Fruit fly (Drosophila melanogaster) S2 (cell line): ENCODE data around the gene CG2519.

ENCODE experiments used
- CG8478 ChIP-seq: fragments of >200 bp; optimal IDR thresholded peaks from 2 replicates; lab custom pipeline; 2018
- CTCF ChIP-seq, 2 experiments: fragments of >200 bp; optimal IDR thresholded peaks; 2 replicates each; lab custom pipeline; 2018

CG2519 gene

dm6 chr3R:5547464-5547943 is at the start of gene CG2519:
Gene CG2519, minus strand, starts transcription at chr3R:5547775.
- TF ChIP-seq CG8478 (lab: Kevin White, UChicago) (no peak), CTCF (optimal IDR thresholded peaks at IDR 0.05; lab: Kevin White, UChicago) (peak; percentile 30 to 44)

- TF ChIP-seq CG8478 (lab: Kevin White, UChicago), result no peak
- no peak for TF ChIP-seq CTCF (optimal IDR thresholded peaks at IDR 0.05; lab: Kevin White, UChicago)
Measured at dm6 chr3R:5594878-5595277, 47.3 kb upstream of the CG2519 start.

DNA sequence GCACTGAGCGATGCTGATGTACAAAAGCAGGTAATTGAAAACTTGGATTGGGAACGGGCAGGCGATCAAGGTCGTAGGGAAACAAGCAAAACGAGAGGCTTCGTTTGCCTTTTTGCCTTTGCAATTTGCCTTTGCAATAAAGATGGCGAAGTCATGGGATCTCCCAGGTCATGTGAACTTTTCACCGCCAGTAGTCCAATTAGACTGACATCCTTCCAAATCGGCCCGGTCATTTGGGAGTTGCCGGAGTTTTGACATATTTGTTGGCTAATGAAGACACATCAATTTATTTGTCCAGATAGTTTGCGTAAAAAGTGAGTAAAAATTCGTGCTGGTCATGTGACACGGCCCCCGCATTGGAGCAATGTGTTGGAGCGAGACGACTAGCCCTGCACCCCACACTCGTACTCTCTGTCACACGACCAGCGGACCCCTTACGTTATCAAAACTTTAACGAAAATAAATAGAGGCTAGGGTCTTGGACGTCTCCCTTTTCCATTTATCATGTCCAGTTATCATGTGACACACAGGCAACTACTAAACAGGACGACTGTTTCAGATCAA is 44.5 kb upstream of the CG2519 start:
- TF ChIP-seq CTCF (optimal IDR thresholded peaks at IDR 0.05; lab: Kevin White, UChicago) (no peak), CG8478 (lab: Kevin White, UChicago) (no peak)

DNA sequence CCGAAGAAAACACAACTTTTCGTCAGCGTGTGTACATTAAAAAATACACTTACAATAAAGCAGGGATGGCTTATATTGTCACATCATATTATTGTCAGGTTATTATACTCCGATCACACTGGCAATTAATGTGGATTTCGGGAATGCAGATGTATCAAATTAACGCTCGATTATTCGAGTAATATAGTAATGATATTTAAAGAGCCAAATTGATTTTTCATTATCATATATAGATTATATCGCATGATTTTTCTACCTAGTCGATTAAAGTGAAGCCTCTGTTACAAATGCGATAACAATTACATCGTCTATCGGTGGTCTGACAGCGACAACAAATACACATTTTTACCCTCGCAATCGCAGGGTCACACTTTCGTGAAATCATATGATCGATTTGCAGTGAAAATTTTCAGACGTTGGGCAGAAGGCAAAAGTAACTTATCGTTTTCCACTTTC is 43.9 kb upstream of the CG2519 start, which contains the start of the genes noi and Vha26:
TSS of gene noi (minus strand) at position 62 of the 456 bp plus-strand sequence.
TSS of gene Vha26 (plus strand) at position 366 of the 456 bp plus-strand sequence.
- TF ChIP-seq CTCF (optimal IDR thresholded peaks at IDR 0.05; lab: Kevin White, UChicago) (no peak), CG8478 (lab: Kevin White, UChicago) (no peak)

dm6 chr3R:5588573-5588972 is 41.0 kb upstream of the CG2519 start, which contains the start of gene PolZ2:
Gene PolZ2, plus strand, starts transcription at chr3R:5588873.
- TF ChIP-seq CG8478 (lab: Kevin White, UChicago) (no peak), CTCF (optimal IDR thresholded peaks at IDR 0.05; lab: Kevin White, UChicago) (no peak)

- TF ChIP-seq CG8478 (lab: Kevin White, UChicago) (no peak), CTCF (optimal IDR thresholded peaks at IDR 0.05; lab: Kevin White, UChicago) (peak in 1 of 2 experiments; percentile 20)
Measured at dm6 chr3R:5587863-5588519, 40.4 kb upstream of the CG2519 start, which contains the start of gene CG2926. Gene CG2926, minus strand, starts transcription at chr3R:5588380.

dm6 chr3R:5573883-5574282 is 26.3 kb upstream of the CG2519 start:
- no peak for TF ChIP-seq CTCF (optimal IDR thresholded peaks at IDR 0.05; lab: Kevin White, UChicago)

- no peak for TF ChIP-seq CG8478 (lab: Kevin White, UChicago)
- no peak for TF ChIP-seq CTCF (optimal IDR thresholded peaks at IDR 0.05; lab: Kevin White, UChicago)
Measured at dm6 chr3R:5572900-5573665, 25.5 kb upstream of the CG2519 start.

DNA sequence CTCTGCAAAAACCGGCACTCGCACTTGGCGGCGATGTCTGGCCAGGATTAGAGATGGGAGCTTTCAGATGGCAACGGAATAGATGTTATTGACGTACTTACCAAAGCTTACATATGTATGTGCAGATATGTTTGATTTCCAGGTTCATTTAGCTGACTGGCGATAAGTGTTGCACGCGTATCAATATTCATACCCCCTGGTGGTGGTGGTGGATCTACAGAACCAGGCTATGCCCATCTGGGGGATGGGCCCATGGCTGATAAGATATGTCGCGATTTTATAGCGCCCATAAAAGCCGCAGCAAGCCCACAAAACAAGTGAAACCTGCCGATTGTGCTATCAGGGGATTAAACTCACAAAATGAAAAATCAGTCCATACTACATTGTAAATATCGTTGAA is 24.2 kb upstream of the CG2519 start:
- TF ChIP-seq CG8478 (lab: Kevin White, UChicago) (no peak), CTCF (optimal IDR thresholded peaks at IDR 0.05; lab: Kevin White, UChicago) (no peak)

DNA sequence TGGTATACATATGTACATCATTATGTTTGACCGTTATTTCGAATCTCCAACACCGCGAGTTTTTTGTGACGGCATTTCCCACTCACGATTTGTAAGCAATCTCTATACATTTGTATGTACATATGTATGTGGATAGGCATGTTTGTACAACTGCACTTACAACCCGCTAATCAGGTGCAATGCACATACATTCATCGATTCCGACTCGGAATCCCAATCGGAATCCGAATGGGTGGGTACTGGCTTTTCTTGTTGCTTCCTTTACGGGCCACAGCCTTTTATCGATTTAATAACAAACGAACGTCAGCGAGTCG is 23.8 kb upstream of the CG2519 start:
- TF ChIP-seq CG8478 (lab: Kevin White, UChicago) (no peak), CTCF (optimal IDR thresholded peaks at IDR 0.05; lab: Kevin White, UChicago) (no peak)

DNA sequence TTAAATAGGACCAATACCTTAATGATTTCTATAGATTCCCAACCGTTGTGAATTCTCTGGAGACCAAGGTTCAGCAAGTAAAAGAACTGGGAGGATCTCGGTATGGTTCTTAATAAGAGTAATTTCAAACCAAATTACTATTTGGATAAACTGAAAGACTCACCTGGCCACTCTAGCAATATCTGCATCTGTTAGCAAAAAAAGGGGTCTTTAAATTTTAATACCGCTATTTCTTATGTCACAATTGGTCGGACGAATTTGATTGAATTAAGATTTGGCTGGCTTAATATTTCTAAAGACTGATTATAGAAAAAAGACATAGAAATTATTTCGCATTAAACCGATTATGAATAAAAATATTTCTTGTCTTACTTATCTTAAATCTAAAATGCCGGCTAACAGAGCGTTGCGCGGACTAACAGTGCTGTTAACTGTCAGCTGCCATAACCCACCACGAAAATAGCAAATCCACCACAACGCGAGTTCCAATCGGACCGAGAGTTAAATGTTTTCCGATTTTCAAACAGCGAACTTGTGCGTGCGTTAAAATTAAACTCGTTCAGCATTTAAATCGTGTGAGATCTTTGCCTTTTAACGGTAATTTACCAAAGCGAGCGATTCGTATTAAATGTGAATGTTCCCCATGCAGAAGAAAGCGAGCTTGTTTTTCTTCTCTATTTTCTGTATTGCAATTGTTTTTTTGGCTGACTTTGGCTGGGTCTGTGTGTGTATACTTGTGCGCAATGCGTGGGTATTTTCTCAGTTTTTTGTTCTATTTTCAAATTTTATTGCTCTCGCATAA is 23.3 kb upstream of the CG2519 start, which contains the start of gene CRMP:
TSS of gene CRMP (plus strand) at position 474 of the 802 bp plus-strand sequence.
- no peak for TF ChIP-seq CTCF (optimal IDR thresholded peaks at IDR 0.05; lab: Kevin White, UChicago)
- no peak for TF ChIP-seq CG8478 (lab: Kevin White, UChicago)

dm6 chr3R:5568590-5568989 is 21.0 kb upstream of the CG2519 start, which contains the start of the genes CG2931 and Rheb:
Gene CG2931, minus strand, starts transcription at chr3R:5568615.
Gene Rheb, plus strand, starts transcription at chr3R:5568921.
- TF ChIP-seq CTCF (optimal IDR thresholded peaks at IDR 0.05; lab: Kevin White, UChicago), result no peak

- no peak for TF ChIP-seq CG8478 (lab: Kevin White, UChicago)
- no peak for TF ChIP-seq CTCF (optimal IDR thresholded peaks at IDR 0.05; lab: Kevin White, UChicago)
Measured at dm6 chr3R:5565623-5566022, 18.0 kb upstream of the CG2519 start.

DNA sequence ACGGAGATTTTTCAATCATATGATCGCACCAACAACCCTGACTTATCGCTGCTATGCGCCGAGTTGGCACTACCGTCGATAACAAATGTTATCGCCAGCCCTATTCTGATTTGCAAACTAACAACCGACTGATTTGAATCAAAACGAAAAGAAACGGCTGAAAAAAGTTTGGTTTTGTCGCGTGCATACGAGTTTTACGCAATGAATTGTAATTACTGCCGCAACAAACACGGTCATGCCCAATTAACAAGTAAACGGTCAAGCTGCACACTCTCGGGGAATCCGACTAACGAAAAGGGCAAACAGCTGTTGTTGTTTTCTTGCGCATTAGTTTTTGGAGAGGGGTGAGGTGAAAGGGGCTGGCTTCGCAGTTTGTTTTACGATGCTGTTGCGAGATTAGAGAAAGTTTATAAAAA is 17.2 kb upstream of the CG2519 start, which contains the start of the genes CG14671 and CG12746:
TSS of gene CG14671 (minus strand) at position 41 of the 416 bp plus-strand sequence.
TSS of gene CG12746 (plus strand) at position 91 of the 416 bp plus-strand sequence.
- TF ChIP-seq CG8478 (lab: Kevin White, UChicago) (no peak), CTCF (optimal IDR thresholded peaks at IDR 0.05; lab: Kevin White, UChicago) (peak in 1 of 2 experiments; percentile 9)
